Fruit fly (Drosophila melanogaster) whole organism, embryonic: ENCODE data around the gene CG9497.

Source experiments
- BEAF-32 ChIP-seq: fragments of 200-800 bp; sonication (Bioruptor generic); optimal IDR thresholded peaks from 3 replicates; lab custom pipeline; 2017; ENCODE audit warnings: missing biosample characterization, missing genetic modification characterization, mild to moderate bottlenecking, moderate library complexity, missing genetic modification reagents
- CG31441 ChIP-seq: fragments of 200-800 bp; sonication (Bioruptor generic); IDR thresholded peaks from 2 replicates; pipeline ENCODE4 v1.3.6; 2022; ENCODE audit warnings: missing biosample characterization, missing genetic modification characterization
- ato ChIP-seq: fragments of 200-800 bp; sonication (Bioruptor generic); IDR thresholded peaks from 2 replicates; pipeline ENCODE4 v1.3.6; 2022; ENCODE audit warnings: missing biosample characterization, missing genetic modification characterization; ENCODE audit not compliant: partially characterized antibody
- chn ChIP-seq: fragments of 200-800 bp; sonication (Bioruptor generic); optimal IDR thresholded peaks from 2 replicates; lab custom pipeline; 2016; ENCODE audit warnings: missing biosample characterization, missing genetic modification characterization
- gem ChIP-seq: fragments of 200-800 bp; sonication (Bioruptor generic); optimal IDR thresholded peaks from 2 replicates; lab custom pipeline; 2019; ENCODE audit warnings: missing biosample characterization, mild to moderate bottlenecking, missing genetic modification characterization, moderate library complexity
- peb ChIP-seq: fragments of 200-800 bp; sonication (Bioruptor generic); IDR thresholded peaks from 2 replicates; pipeline ENCODE4 v1.3.6; 2022; ENCODE audit warnings: missing biosample characterization, missing genetic modification characterization
- repo ChIP-seq: fragments of 200-800 bp; sonication (Bioruptor generic); optimal IDR thresholded peaks from 2 replicates; lab custom pipeline; 2016; ENCODE audit warnings: missing biosample characterization, missing genetic modification characterization

DNA sequence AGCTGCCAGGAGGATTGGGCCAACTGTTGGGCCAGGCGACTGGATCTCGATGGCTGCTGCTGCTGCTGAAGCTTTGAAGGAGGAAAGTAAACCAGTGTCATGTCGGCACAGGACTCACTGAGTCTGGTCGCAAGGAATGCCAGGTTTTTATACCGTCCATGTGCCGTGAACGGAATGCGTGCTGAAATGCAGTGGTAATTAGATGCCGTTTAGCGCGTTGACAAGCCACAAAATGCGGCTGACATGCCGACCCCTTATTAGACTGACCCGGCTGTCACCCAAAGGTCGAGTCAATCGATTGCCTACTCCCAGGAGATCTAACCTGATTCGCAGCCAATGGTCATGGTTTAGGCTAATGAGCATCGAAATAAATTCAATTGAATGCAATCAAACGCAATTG is 6.0 kb upstream of the CG9497 start, which contains the start of gene ppk7:
- TF ChIP-seq gem (tag; lab: Kevin White, UChicago) (no peak), ato (GFP tag; lab: Robert Waterston, UW) (no peak), chn (GFP tag; lab: Kevin White, UChicago) (no peak), CG31441 (GFP tag; lab: Robert Waterston, UW) (no peak), BEAF-32 (GFP tag; lab: Kevin White, UChicago) (no peak), peb (GFP tag; lab: Robert Waterston, UW) (no peak), repo (GFP tag; lab: Kevin White, UChicago) (no peak)
